Fruit fly (Drosophila melanogaster) whole organism, embryonic: ENCODE measurements around the gene ebi.

Experiments used
- CG10274 ChIP-seq: fragments of 200-800 bp; sonication (Bioruptor generic); optimal IDR thresholded peaks from 3 replicates; lab custom pipeline; 2017; ENCODE audit warnings: missing biosample characterization, mild to moderate bottlenecking, missing genetic modification characterization
- CG11560 ChIP-seq: fragments of 200-800 bp; sonication (Bioruptor generic); IDR thresholded peaks from 3 replicates; pipeline ENCODE4 v1.3.6; 2022; ENCODE audit warnings: missing biosample characterization, missing genetic modification characterization
- CG12299 ChIP-seq: fragments of 200-800 bp; sonication (Bioruptor generic); optimal IDR thresholded peaks from 2 replicates; lab custom pipeline; 2018; ENCODE audit warnings: missing biosample characterization, mild to moderate bottlenecking, missing genetic modification characterization
- CG12744 ChIP-seq: fragments of 200-800 bp; sonication (Bioruptor generic); optimal IDR thresholded peaks from 2 replicates; lab custom pipeline; 2016; ENCODE audit warnings: missing biosample characterization, missing genetic modification characterization
- CG12942 ChIP-seq: fragments of 200-800 bp; sonication (Bioruptor generic); optimal IDR thresholded peaks from 3 replicates; lab custom pipeline; 2016; ENCODE audit warnings: missing biosample characterization, missing genetic modification characterization
- CG13287 ChIP-seq: fragments of 200-800 bp; sonication (Bioruptor generic); IDR thresholded peaks from 2 replicates; pipeline ENCODE4 v1.3.6; 2022; ENCODE audit warnings: missing biosample characterization, missing genetic modification characterization; ENCODE audit not compliant: partially characterized antibody
- CG15269 ChIP-seq: fragments of 200-800 bp; sonication (Bioruptor generic); optimal IDR thresholded peaks from 2 replicates; lab custom pipeline; 2018; ENCODE audit warnings: missing biosample characterization, mild to moderate bottlenecking, missing genetic modification characterization, moderate library complexity
- CG18476 ChIP-seq: fragments of 200-800 bp; sonication (Bioruptor generic); optimal IDR thresholded peaks from 2 replicates; lab custom pipeline; 2016; ENCODE audit warnings: missing biosample characterization, mild to moderate bottlenecking, missing genetic modification characterization
- CG32772 ChIP-seq: fragments of 200-800 bp; sonication (Bioruptor generic); IDR thresholded peaks from 2 replicates; pipeline ENCODE4 v1.3.6; 2022; ENCODE audit warnings: missing biosample characterization, missing genetic modification characterization
- CG42726 ChIP-seq: fragments of 200-800 bp; sonication (Bioruptor generic); IDR thresholded peaks from 2 replicates; pipeline ENCODE4 v1.3.6; 2022; ENCODE audit warnings: missing biosample characterization, missing genetic modification characterization; ENCODE audit not compliant: partially characterized antibody
- CG5245 ChIP-seq: fragments of 200-800 bp; sonication (Bioruptor generic); optimal IDR thresholded peaks from 3 replicates; lab custom pipeline; 2016; ENCODE audit warnings: missing biosample characterization, missing genetic modification characterization
- CG6254 ChIP-seq: fragments of 200-800 bp; sonication (Bioruptor generic); optimal IDR thresholded peaks from 3 replicates; lab custom pipeline; 2017; ENCODE audit warnings: mild to moderate bottlenecking, missing biosample characterization, missing genetic modification reagents, missing genetic modification characterization
- CG6654 ChIP-seq: fragments of 200-800 bp; sonication (Bioruptor generic); optimal IDR thresholded peaks from 2 replicates; lab custom pipeline; 2017; ENCODE audit warnings: missing biosample characterization, mild to moderate bottlenecking, missing genetic modification characterization
- CG6765 ChIP-seq: fragments of 200-800 bp; sonication (Bioruptor generic); optimal IDR thresholded peaks from 3 replicates; lab custom pipeline; 2017; ENCODE audit warnings: missing biosample characterization, mild to moderate bottlenecking, missing genetic modification characterization
- CG7786 ChIP-seq: fragments of 200-800 bp; sonication (Bioruptor generic); optimal IDR thresholded peaks from 2 replicates; lab custom pipeline; 2016; ENCODE audit warnings: missing biosample characterization, missing genetic modification characterization
- CG9797 ChIP-seq: fragments of 200-800 bp; sonication (Bioruptor generic); optimal IDR thresholded peaks from 3 replicates; lab custom pipeline; 2018; ENCODE audit warnings: missing biosample characterization, mild to moderate bottlenecking, missing genetic modification characterization
- CHES-1-like ChIP-seq: fragments of 200-800 bp; sonication (Bioruptor generic); optimal IDR thresholded peaks from 2 replicates; lab custom pipeline; 2016; ENCODE audit warnings: missing biosample characterization, missing genetic modification characterization
- CTCF ChIP-seq: fragments of 200-800 bp; sonication (Bioruptor generic); optimal IDR thresholded peaks from 2 replicates; lab custom pipeline; 2017; ENCODE audit warnings: missing biosample characterization, mild to moderate bottlenecking, missing genetic modification characterization, moderate library complexity
- CrebB ChIP-seq: fragments of 200-800 bp; sonication (Bioruptor generic); optimal IDR thresholded peaks from 3 replicates; lab custom pipeline; 2018; ENCODE audit warnings: missing biosample characterization, mild to moderate bottlenecking, missing genetic modification characterization
- Dek ChIP-seq: fragments of 200-800 bp; sonication (Bioruptor generic); optimal IDR thresholded peaks from 3 replicates; lab custom pipeline; 2019; ENCODE audit warnings: missing biosample characterization, mild to moderate bottlenecking, missing genetic modification characterization, moderate library complexity
- Dref ChIP-seq: fragments of 200-800 bp; sonication (Bioruptor generic); IDR thresholded peaks from 2 replicates; pipeline ENCODE4 v1.3.6; 2022; ENCODE audit warnings: missing biosample characterization, missing genetic modification characterization
- ERR ChIP-seq: fragments of 200-800 bp; sonication (Bioruptor generic); optimal IDR thresholded peaks from 2 replicates; lab custom pipeline; 2016; ENCODE audit warnings: missing biosample characterization, missing genetic modification characterization
- Hr39 ChIP-seq: fragments of >200 bp; optimal IDR thresholded peaks from 2 replicates; lab custom pipeline; 2017
- Mrtf ChIP-seq: fragments of 200-800 bp; sonication (Bioruptor generic); IDR thresholded peaks from 3 replicates; pipeline ENCODE4 v1.3.6; 2022; ENCODE audit warnings: missing biosample characterization, missing genetic modification characterization
- NC2β ChIP-seq: fragments of 200-800 bp; sonication (Bioruptor generic); optimal IDR thresholded peaks from 2 replicates; lab custom pipeline; 2016; ENCODE audit warnings: missing biosample characterization, missing genetic modification characterization
- Pdp1 ChIP-seq, 2 experiments: fragments of 200-800 bp; sonication (Bioruptor generic); optimal IDR thresholded peaks; 3 replicates each; lab custom pipeline; 2016; ENCODE audit warnings: missing biosample characterization in 2 of 2, missing genetic modification characterization in 2 of 2, mild to moderate bottlenecking in 1 of 2, moderate library complexity in 1 of 2
- Sin3A ChIP-seq: fragments of >200 bp; optimal IDR thresholded peaks from 2 replicates; lab custom pipeline; 2018
- Sox100B ChIP-seq: fragments of 200-800 bp; sonication (Bioruptor generic); optimal IDR thresholded peaks from 3 replicates; lab custom pipeline; 2018; ENCODE audit warnings: missing biosample characterization, mild to moderate bottlenecking, missing genetic modification characterization
- Ssrp ChIP-seq: fragments of 200-800 bp; sonication (Bioruptor generic); optimal IDR thresholded peaks from 2 replicates; lab custom pipeline; 2018; ENCODE audit warnings: missing biosample characterization, mild to moderate bottlenecking, missing genetic modification characterization, moderate library complexity
- Stat92E ChIP-seq, 3 experiments: fragments of >200 bp in 2 of 3; fragments of 200-800 bp in 1 of 3; sonication (Bioruptor generic) in 1 of 3; optimal IDR thresholded peaks; 2 replicates each; lab custom pipeline; 2017 to 2019; ENCODE audit warnings: missing biosample characterization in 3 of 3, missing genetic modification characterization in 3 of 3, mild to moderate bottlenecking in 1 of 3, moderate library complexity in 1 of 3
- ab ChIP-seq: fragments of 200-800 bp; sonication (Bioruptor generic); optimal IDR thresholded peaks from 2 replicates; lab custom pipeline; 2016; ENCODE audit warnings: missing biosample characterization, missing genetic modification characterization
- cad ChIP-seq: fragments of >200 bp; optimal IDR thresholded peaks from 2 replicates; lab custom pipeline; 2017; ENCODE audit warnings: missing biosample characterization, missing genetic modification characterization
- cato ChIP-seq: fragments of 200-800 bp; sonication (Bioruptor generic); optimal IDR thresholded peaks from 2 replicates; lab custom pipeline; 2016; ENCODE audit warnings: missing biosample characterization, missing genetic modification characterization, borderline replicate concordance
- cwo ChIP-seq: fragments of 200-800 bp; sonication (Bioruptor generic); optimal IDR thresholded peaks from 3 replicates; lab custom pipeline; 2017; ENCODE audit warnings: missing biosample characterization, missing genetic modification characterization, mild to moderate bottlenecking, moderate library complexity, missing genetic modification reagents
- dimm ChIP-seq: fragments of 200-800 bp; sonication (Bioruptor generic); IDR thresholded peaks from 2 replicates; pipeline ENCODE4 v1.3.6; 2022; ENCODE audit warnings: missing biosample characterization, missing genetic modification characterization
- disco-r ChIP-seq: fragments of 200-800 bp; sonication (Bioruptor generic); optimal IDR thresholded peaks from 2 replicates; lab custom pipeline; 2016; ENCODE audit warnings: missing biosample characterization, missing genetic modification characterization
- dmrt11E ChIP-seq: fragments of 200-800 bp; sonication (Bioruptor generic); optimal IDR thresholded peaks from 3 replicates; lab custom pipeline; 2018; ENCODE audit warnings: missing biosample characterization, mild to moderate bottlenecking, missing genetic modification characterization, moderate library complexity
- ewg ChIP-seq: fragments of 200-800 bp; sonication (Bioruptor generic); optimal IDR thresholded peaks from 3 replicates; lab custom pipeline; 2017; ENCODE audit warnings: mild to moderate bottlenecking, missing biosample characterization, missing genetic modification reagents, missing genetic modification characterization
- eyg ChIP-seq: fragments of 200-800 bp; sonication (Bioruptor generic); optimal IDR thresholded peaks from 3 replicates; lab custom pipeline; 2016; ENCODE audit warnings: missing biosample characterization, missing genetic modification characterization
- fd102C ChIP-seq: fragments of 200-800 bp; sonication (Bioruptor generic); optimal IDR thresholded peaks from 2 replicates; lab custom pipeline; 2018; ENCODE audit warnings: missing biosample characterization, mild to moderate bottlenecking, missing genetic modification characterization, moderate library complexity
- fd3F ChIP-seq: fragments of 200-800 bp; sonication (Bioruptor generic); optimal IDR thresholded peaks from 2 replicates; lab custom pipeline; 2018; ENCODE audit warnings: missing biosample characterization, mild to moderate bottlenecking, missing genetic modification characterization, moderate library complexity
- gcm ChIP-seq: fragments of 200-800 bp; sonication (Bioruptor generic); optimal IDR thresholded peaks from 2 replicates; lab custom pipeline; 2019; ENCODE audit warnings: missing biosample characterization, mild to moderate bottlenecking, missing genetic modification characterization, moderate library complexity
- gsb ChIP-seq: fragments of 200-800 bp; sonication (Bioruptor generic); IDR thresholded peaks from 2 replicates; pipeline ENCODE4 v1.3.6; 2022; ENCODE audit warnings: missing biosample characterization, missing genetic modification characterization
- knrl ChIP-seq: fragments of 200-800 bp; sonication (Bioruptor generic); IDR thresholded peaks from 3 replicates; pipeline ENCODE4 v1.3.6; 2022; ENCODE audit warnings: missing biosample characterization, missing genetic modification characterization; ENCODE audit not compliant: partially characterized antibody
- mam ChIP-seq: fragments of 200-800 bp; sonication (Bioruptor generic); optimal IDR thresholded peaks from 3 replicates; lab custom pipeline; 2016; ENCODE audit warnings: missing biosample characterization, missing genetic modification characterization
- nmo ChIP-seq: fragments of 200-800 bp; sonication (Bioruptor generic); optimal IDR thresholded peaks from 2 replicates; lab custom pipeline; 2018; ENCODE audit warnings: missing biosample characterization, mild to moderate bottlenecking, missing genetic modification characterization, moderate library complexity
- p53 ChIP-seq: fragments of 200-800 bp; sonication (Bioruptor generic); optimal IDR thresholded peaks from 2 replicates; lab custom pipeline; 2016; ENCODE audit warnings: missing biosample characterization, missing genetic modification characterization
- psq ChIP-seq: fragments of 200-800 bp; sonication (Bioruptor generic); optimal IDR thresholded peaks from 2 replicates; lab custom pipeline; 2017; ENCODE audit warnings: missing biosample characterization, missing genetic modification characterization
- row ChIP-seq: fragments of 200-800 bp; sonication (Bioruptor generic); IDR thresholded peaks from 3 replicates; pipeline ENCODE4 v1.3.6; 2022; ENCODE audit warnings: missing biosample characterization, missing genetic modification characterization
- tap ChIP-seq: fragments of 200-800 bp; optimal IDR thresholded peaks from 3 replicates; lab custom pipeline; 2019; ENCODE audit warnings: missing biosample characterization, mild to moderate bottlenecking, missing genetic modification characterization, moderate library complexity
- tio ChIP-seq: fragments of 200-800 bp; sonication (Bioruptor generic); optimal IDR thresholded peaks from 2 replicates; lab custom pipeline; 2017; ENCODE audit warnings: missing biosample characterization, missing genetic modification characterization, inconsistent platforms

Gene ebi

dm6 chr2L:419620-420184 is 4.8 kb downstream of the ebi start, which contains the start of the genes CG13690 and RpLP1 (continued):
- TF ChIP-seq CG32772 (GFP tag; lab: Robert Waterston, UW) (no peak), Sin3A (lab: Kevin White, UChicago) (peak; percentile 66), CG42726 (GFP tag; lab: Robert Waterston, UW) (peak; percentile 14; the same call in 1 of the 2 replicates), tio (GFP tag; lab: Kevin White, UChicago) (no peak), ERR (GFP tag; lab: Kevin White, UChicago) (no peak), NC2β (GFP tag; lab: Kevin White, UChicago) (peak; percentile 98), cato (peak; percentile 37), Dref (GFP tag; lab: Robert Waterston, UW) (peak; percentile 32; the same call in 1 of the 2 replicates), CG6654 (GFP tag; lab: Kevin White, UChicago) (peak; percentile 54), CG6765 (GFP tag; lab: Kevin White, UChicago) (peak; percentile 93), Dek (tag; lab: Kevin White, UChicago) (peak; percentile 61), Mrtf (no peak), Sox100B (peak; percentile 86), CG6254 (GFP tag; lab: Kevin White, UChicago) (peak; percentile 21), CG12942 (GFP tag; lab: Kevin White, UChicago) (no peak), ab (GFP tag; lab: Kevin White, UChicago) (no peak), CG12299 (tag; lab: Kevin White, UChicago) (peak; percentile 78), gsb (GFP tag; lab: Robert Waterston, UW) (peak; percentile 58), CG10274 (GFP tag; lab: Kevin White, UChicago) (peak; percentile 57), disco-r (peak; percentile 50), dmrt11E (peak; percentile 64), Stat92E (GFP tag; optimal IDR thresholded peaks at IDR 0.05; lab: Kevin White, UChicago) (peak in 1 of 3 experiments; percentile 85), ewg (GFP tag; lab: Kevin White, UChicago) (peak; percentile 61), eyg (GFP tag; lab: Kevin White, UChicago) (peak; percentile 72), CG11560 (tag; lab: Robert Waterston, UW) (no peak), mam (peak; percentile 25), Ssrp (tag; lab: Kevin White, UChicago) (peak; percentile 14), fd102C (GFP tag; lab: Kevin White, UChicago) (peak; percentile 71), CG9797 (GFP tag; lab: Kevin White, UChicago) (peak; percentile 99), p53 (GFP tag; lab: Kevin White, UChicago) (peak; percentile 72), Pdp1 (GFP tag; optimal IDR thresholded peaks at IDR 0.05; lab: Kevin White, UChicago) (peak; percentile 39 to 76), CTCF (GFP tag; lab: Kevin White, UChicago) (peak; percentile 67), nmo (GFP tag; lab: Kevin White, UChicago) (peak; percentile 84), CG7786 (no peak), CG18476 (GFP tag; lab: Kevin White, UChicago) (peak; percentile 15), CG15269 (peak; percentile 72), tap (tag; lab: Kevin White, UChicago) (peak; percentile 73), CrebB (peak; percentile 88), knrl (GFP tag; lab: Robert Waterston, UW) (no peak), CG5245 (no peak), Hr39 (lab: Kevin White, UChicago) (no peak), CG13287 (peak; percentile 9; the same call in 1 of the 2 replicates), cad (GFP tag; lab: Kevin White, UChicago) (no peak), row (GFP tag; lab: Robert Waterston, UW) (peak; percentile 45; the same call in 2 of the 3 replicates), gcm (peak; percentile 80), CG12744 (GFP tag; lab: Kevin White, UChicago) (peak; percentile 45), fd3F (peak; percentile 39), cwo (GFP tag; lab: Kevin White, UChicago) (peak; percentile 44), dimm (no peak), psq (GFP tag; lab: Kevin White, UChicago) (no peak), CHES-1-like (peak; percentile 76)
